Worm (Caenorhabditis elegans) whole organism, L4 larva: ENCODE results near the gene cysl-4.

Source experiments
- F10B5.3 ChIP-seq: sonication (generic microtip); optimal IDR thresholded peaks from 2 replicates; lab custom pipeline; 2016; ENCODE audit warnings: mild to moderate bottlenecking, missing genetic modification characterization, missing compliant biosample characterization
- F26F4.8 ChIP-seq: fragments of 200-800 bp; sonication (Bioruptor generic); conservative IDR thresholded peaks from 2 replicates; pipeline ENCODE4 v1.3.6; 2022; ENCODE audit warnings: missing genetic modification characterization, missing compliant biosample characterization
- T20F7.1 ChIP-seq: fragments of 200-800 bp; sonication (Bioruptor generic); optimal IDR thresholded peaks from 2 replicates; lab custom pipeline; 2018; ENCODE audit warnings: mild to moderate bottlenecking, missing genetic modification characterization, missing compliant biosample characterization
- Y105C5A.15 ChIP-seq: fragments of 200-800 bp; sonication (Bioruptor generic); IDR thresholded peaks from 2 replicates; pipeline ENCODE4 v1.3.6; 2022; ENCODE audit warnings: missing genetic modification characterization, missing compliant biosample characterization
- Y5F2A.4 ChIP-seq: fragments of 200-800 bp; sonication (Bioruptor generic); optimal IDR thresholded peaks from 2 replicates; lab custom pipeline; 2018; ENCODE audit warnings: mild to moderate bottlenecking, missing genetic modification characterization, missing compliant biosample characterization
- Y75B8A.6 ChIP-seq: fragments of 200-800 bp; sonication (Bioruptor generic); IDR thresholded peaks from 2 replicates; pipeline ENCODE4 v1.3.6; 2022; ENCODE audit warnings: missing genetic modification reagents, missing genetic modification characterization, missing compliant biosample characterization
- ceh-28 ChIP-seq: fragments of 150-350 bp; optimal IDR thresholded peaks from 2 replicates; lab custom pipeline; 2014; ENCODE audit warnings: missing biosample characterization, missing genetic modification reagents, missing genetic modification characterization
- ces-1 ChIP-seq: fragments of 150-350 bp; sonication (generic microtip); optimal IDR thresholded peaks from 4 replicates; lab custom pipeline; 2014; ENCODE audit warnings: missing biosample characterization, missing genetic modification reagents, missing genetic modification characterization
- dmd-6 ChIP-seq: fragments of 200-800 bp; sonication (Bioruptor generic); IDR thresholded peaks from 2 replicates; pipeline ENCODE4 v1.3.6; 2022; ENCODE audit warnings: missing genetic modification reagents, missing genetic modification characterization, missing compliant biosample characterization
- dmd-8 ChIP-seq: fragments of 200-800 bp; sonication (Bioruptor generic); IDR thresholded peaks from 2 replicates; pipeline ENCODE4 v1.3.6; 2022; ENCODE audit warnings: missing genetic modification characterization, missing compliant biosample characterization
- dve-1 ChIP-seq: sonication (generic microtip); optimal IDR thresholded peaks from 2 replicates; lab custom pipeline; 2017; ENCODE audit warnings: antibody characterized with exemption, mild to moderate bottlenecking, missing genetic modification characterization, missing compliant biosample characterization; ENCODE audit not compliant: insufficient read depth
- hif-1 ChIP-seq, 2 experiments: sonication (generic microtip); optimal IDR thresholded peaks; 2 replicates each; lab custom pipeline; 2016 to 2017; ENCODE audit warnings: missing compliant biosample characterization in 2 of 2, missing genetic modification characterization in 2 of 2, missing genetic modification reagents in 2 of 2, missing genotype in 2 of 2, mild to moderate bottlenecking in 1 of 2
- hlh-30 ChIP-seq: sonication (generic microtip); optimal IDR thresholded peaks from 2 replicates; lab custom pipeline; 2017; ENCODE audit warnings: antibody characterized with exemption, mild to moderate bottlenecking, missing genetic modification characterization, missing compliant biosample characterization; ENCODE audit not compliant: insufficient read depth
- hmg-1.1 ChIP-seq: fragments of 200-800 bp; sonication (Bioruptor generic); IDR thresholded peaks from 2 replicates; pipeline ENCODE4 v1.3.6; 2022; ENCODE audit warnings: missing genetic modification reagents, missing genetic modification characterization, missing compliant biosample characterization
- madf-9 ChIP-seq: fragments of 200-800 bp; sonication (Bioruptor generic); conservative IDR thresholded peaks from 2 replicates; pipeline ENCODE4 v1.3.6; 2022; ENCODE audit warnings: missing genetic modification reagents, missing genetic modification characterization, missing compliant biosample characterization
- nhr-11 ChIP-seq: fragments of 150-350 bp; optimal IDR thresholded peaks from 2 replicates; lab custom pipeline; 2014; ENCODE audit warnings: missing biosample characterization, missing genetic modification characterization
- nhr-41 ChIP-seq: fragments of 200-800 bp; sonication (Bioruptor generic); IDR thresholded peaks from 2 replicates; pipeline ENCODE4 v1.3.6; 2022; ENCODE audit warnings: missing genetic modification reagents, missing genetic modification characterization, missing compliant biosample characterization
- spr-3 ChIP-seq: fragments of 200-800 bp; sonication (Bioruptor generic); optimal IDR thresholded peaks from 2 replicates; lab custom pipeline; 2018; ENCODE audit warnings: mild to moderate bottlenecking, missing genetic modification characterization, missing compliant biosample characterization
- zip-2 ChIP-seq: fragments of 150-350 bp; optimal IDR thresholded peaks from 2 replicates; lab custom pipeline; 2014; ENCODE audit warnings: missing biosample characterization, missing genetic modification characterization

cysl-4 gene

DNA sequence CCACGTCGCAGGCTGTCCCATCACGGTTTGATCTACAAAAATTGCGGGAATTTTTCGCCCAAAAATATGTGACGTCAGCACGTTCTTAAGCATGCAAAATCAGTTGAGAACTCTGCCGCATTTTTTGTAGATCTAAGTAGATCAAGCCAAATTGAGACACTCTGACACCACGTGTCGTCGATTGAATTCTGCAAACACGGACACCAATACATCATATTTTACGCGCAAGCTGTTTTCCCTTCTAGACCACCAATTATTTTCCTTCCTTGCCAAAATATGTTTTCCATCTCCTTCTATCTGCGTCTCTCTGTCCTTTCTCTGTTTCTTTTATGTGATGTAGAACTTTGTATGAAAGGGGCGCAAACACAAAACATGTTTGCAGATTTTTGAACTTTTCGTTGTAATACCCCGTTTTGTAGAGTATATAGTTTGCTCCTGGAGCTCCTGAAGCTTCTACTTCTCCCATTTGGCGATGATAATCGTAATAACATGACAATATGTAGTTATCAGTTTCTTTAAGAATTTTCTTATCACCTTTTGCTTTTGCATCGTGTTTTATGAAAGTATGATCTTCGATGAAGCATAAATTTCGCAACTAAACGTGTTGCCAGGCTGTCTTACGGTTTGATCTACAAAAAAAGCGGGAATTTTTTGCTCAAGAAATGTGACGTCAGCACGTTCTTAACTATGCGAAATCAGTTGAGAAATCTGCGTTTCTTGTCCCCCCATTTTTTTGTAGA is 51.2 kb downstream of the cysl-4 start (continued):
- TF ChIP-seq hmg-1.1 (GFP tag; lab: Robert Waterston, UW) (peak; percentile 29; the same call in 1 of the 2 replicates), ceh-28 (no peak), dmd-6 (GFP tag; lab: Robert Waterston, UW) (peak; percentile 57; the same call in 1 of the 2 replicates), madf-9 (GFP tag; lab: Robert Waterston, UW) (no peak), zip-2 (tag; lab: Kevin White, UChicago) (no peak), hif-1 (tag; optimal IDR thresholded peaks at IDR 0.05; lab: Kevin White, UChicago) (peak in 1 of 2 experiments; percentile 1), nhr-41 (GFP tag; lab: Robert Waterston, UW) (no peak), T20F7.1 (no peak), nhr-11 (tag; lab: Kevin White, UChicago) (no peak), spr-3 (GFP tag; lab: Kevin White, UChicago) (no peak), hlh-30 (tag; lab: Kevin White, UChicago) (no peak), Y75B8A.6 (no peak), F26F4.8 (no peak), ces-1 (GFP tag; lab: Kevin White, UChicago) (no peak), Y5F2A.4 (GFP tag; lab: Kevin White, UChicago) (no peak), dmd-8 (GFP tag; lab: Robert Waterston, UW) (no peak), dve-1 (tag; lab: Kevin White, UChicago) (peak; percentile 18), Y105C5A.15 (GFP tag; lab: Robert Waterston, UW) (no peak), F10B5.3 (tag; lab: Kevin White, UChicago) (no peak)
